Fruit fly (Drosophila melanogaster): ENCODE results near the gene CG31546.

The CG31546 gene

DNA sequence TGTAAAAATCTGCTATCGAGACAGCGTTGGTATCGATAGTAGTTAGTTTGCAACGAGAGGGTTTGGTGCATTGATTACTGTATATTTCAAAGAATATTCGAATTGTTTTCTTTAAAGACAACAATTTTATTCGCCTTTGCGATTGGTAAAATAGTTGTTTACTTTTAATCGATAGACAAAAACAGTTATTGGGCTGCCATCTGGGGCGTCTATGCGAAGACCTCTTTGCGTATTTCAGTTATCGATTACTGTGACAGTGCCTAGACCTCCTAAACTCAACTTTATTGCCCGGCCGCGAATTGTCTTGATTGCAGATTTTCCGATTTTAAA, 22.3 kb downstream of the CG31546 start, which contains the start of gene Atu (continued):
- TF ChIP-seq Dp (GFP tag; optimal IDR thresholded peaks at IDR 0.05), result peak; percentile 38
- no peak for TF ChIP-seq Fer2 (tag; optimal IDR thresholded peaks at IDR 0.05)
- peak; percentile 89 for TF ChIP-seq hbn (GFP tag; IDR thresholded peaks at IDR 0.05; ENCODE audit: partially characterized antibody)
- peak; percentile 13 for TF ChIP-seq CG1647 (GFP tag; optimal IDR thresholded peaks at IDR 0.05)
- TF ChIP-seq CG10209 (GFP tag; optimal IDR thresholded peaks at IDR 0.05), result no peak
- peak; percentile 87 for TF ChIP-seq cg (GFP tag; optimal IDR thresholded peaks at IDR 0.05)
- TF ChIP-seq CG30020 (tag; optimal IDR thresholded peaks at IDR 0.05), result peak; percentile 58
- no peak for TF ChIP-seq br (optimal IDR thresholded peaks at IDR 0.05)
- TF ChIP-seq CG12744 (GFP tag; optimal IDR thresholded peaks at IDR 0.05), result no peak
- peak; percentile 18 for TF ChIP-seq CG4328 (GFP tag; optimal IDR thresholded peaks at IDR 0.05)
- TF ChIP-seq bigmax (GFP tag; optimal IDR thresholded peaks at IDR 0.05), result no peak
- TF ChIP-seq nerfin-2 (GFP tag; IDR thresholded peaks at IDR 0.05; ENCODE audit: partially characterized antibody), result peak; percentile 85
- TF ChIP-seq CG9215 (GFP tag; IDR thresholded peaks at IDR 0.05), result no peak
- TF ChIP-seq CG17802 (tag; optimal IDR thresholded peaks at IDR 0.05), result no peak
- peak; percentile 79 for TF ChIP-seq HmgZ (tag; optimal IDR thresholded peaks at IDR 0.05)
- peak; percentile 24 for TF ChIP-seq CG17359 (tag; optimal IDR thresholded peaks at IDR 0.05)
- TF ChIP-seq CG2889 (GFP tag; IDR thresholded peaks at IDR 0.05), result no peak
- TF ChIP-seq CG12155 (GFP tag; optimal IDR thresholded peaks at IDR 0.05), result peak; percentile 72
- TF ChIP-seq pros (GFP tag; optimal IDR thresholded peaks at IDR 0.05), result no peak
- no peak for TF ChIP-seq bcd (GFP tag; optimal IDR thresholded peaks at IDR 0.05)
- no peak for TF ChIP-seq sim (GFP tag; IDR thresholded peaks at IDR 0.05)
- peak; percentile 88 for TF ChIP-seq CHES-1-like (GFP tag; optimal IDR thresholded peaks at IDR 0.05)
- peak; percentile 93 for TF ChIP-seq HLH4C (GFP tag; IDR thresholded peaks at IDR 0.05; ENCODE audit: partially characterized antibody)
- peak; percentile 16 for TF ChIP-seq Hsf (GFP tag; optimal IDR thresholded peaks at IDR 0.05)
- TF ChIP-seq nmo (GFP tag; optimal IDR thresholded peaks at IDR 0.05), result peak; percentile 76
- no peak for TF ChIP-seq da (GFP tag; optimal IDR thresholded peaks at IDR 0.05)
- peak; percentile 54 for TF ChIP-seq shn (GFP tag; optimal IDR thresholded peaks at IDR 0.05)
- no peak for TF ChIP-seq Awh (GFP tag; IDR thresholded peaks at IDR 0.05)
- TF ChIP-seq vnd (GFP tag; IDR thresholded peaks at IDR 0.05; ENCODE audit: partially characterized antibody), result peak; percentile 86
- TF ChIP-seq CG2712 (tag; optimal IDR thresholded peaks at IDR 0.05), result peak; percentile 49
- no peak for TF ChIP-seq otp (GFP tag; IDR thresholded peaks at IDR 0.05)
- TF ChIP-seq CG7357 (GFP tag; IDR thresholded peaks at IDR 0.05), result no peak
- TF ChIP-seq Hmr (GFP tag; optimal IDR thresholded peaks at IDR 0.05), result peak; percentile 46
- TF ChIP-seq CG6272 (GFP tag; IDR thresholded peaks at IDR 0.05), result no peak
- TF ChIP-seq cwo (GFP tag; optimal IDR thresholded peaks at IDR 0.05), result no peak
- TF ChIP-seq CG3995 (GFP tag; optimal IDR thresholded peaks at IDR 0.05), result peak; percentile 80
- TF ChIP-seq CG10431 (GFP tag; optimal IDR thresholded peaks at IDR 0.05), result no peak
- peak; percentile 72 for TF ChIP-seq CG2120 (GFP tag; optimal IDR thresholded peaks at IDR 0.05)
- TF ChIP-seq btn (GFP tag; optimal IDR thresholded peaks at IDR 0.05), result no peak
- no peak for TF ChIP-seq CG14965 (GFP tag; optimal IDR thresholded peaks at IDR 0.05; ENCODE audit: borderline replicate concordance)
- TF ChIP-seq CG5953 (GFP tag; IDR thresholded peaks at IDR 0.05), result no peak
- TF ChIP-seq D19A (tag; optimal IDR thresholded peaks at IDR 0.05), result peak; percentile 33
- peak; percentile 91 for TF ChIP-seq Med (GFP tag)
- peak; percentile 39 for TF ChIP-seq CG13424 (tag; optimal IDR thresholded peaks at IDR 0.05)
- TF ChIP-seq zf30C (GFP tag; optimal IDR thresholded peaks at IDR 0.05), result no peak
- peak; percentile 68 for TF ChIP-seq CG1603 (tag; optimal IDR thresholded peaks at IDR 0.05)
- peak; percentile 38 for TF ChIP-seq CG10147 (GFP tag; optimal IDR thresholded peaks at IDR 0.05)
- no peak for TF ChIP-seq GATAe (GFP tag; conservative IDR thresholded peaks at IDR 0.05)
- TF ChIP-seq Pdp1 (GFP tag; optimal IDR thresholded peaks at IDR 0.05), result peak in 1 of 2 experiments; percentile 42
- peak; percentile 99 for TF ChIP-seq CG1792 (GFP tag; optimal IDR thresholded peaks at IDR 0.05)
- TF ChIP-seq ftz-f1 (GFP tag; optimal IDR thresholded peaks at IDR 0.05), result no peak
